Worm (Caenorhabditis elegans) whole organism, mixed stage, embryonic: ENCODE results near the gene F44E5.17.

Experiments
- M03D4.4 ChIP-seq: sonication (generic microtip); optimal IDR thresholded peaks from 2 replicates; lab custom pipeline; 2017; ENCODE audit warnings: mild to moderate bottlenecking, missing genetic modification characterization, missing compliant biosample characterization
- ces-1 ChIP-seq: fragments of 150-350 bp; optimal IDR thresholded peaks from 2 replicates; lab custom pipeline; 2014; ENCODE audit warnings: missing biosample characterization, missing genetic modification reagents, missing genetic modification characterization
- ham-2 ChIP-seq: fragments of 200-800 bp; sonication (Bioruptor generic); optimal IDR thresholded peaks from 2 replicates; lab custom pipeline; 2018; ENCODE audit warnings: mild to moderate bottlenecking, missing genetic modification characterization, missing compliant biosample characterization
- hlh-1 ChIP-seq: fragments of 150-350 bp; optimal IDR thresholded peaks from 2 replicates; lab custom pipeline; 2014; ENCODE audit warnings: missing biosample characterization, missing genetic modification reagents, missing genetic modification characterization
- nhr-12 ChIP-seq: fragments of 150-350 bp; optimal IDR thresholded peaks from 2 replicates; lab custom pipeline; 2014; ENCODE audit warnings: missing biosample characterization, missing genetic modification characterization
- pha-4 ChIP-seq: fragments of 150-350 bp; optimal IDR thresholded peaks from 2 replicates; lab custom pipeline; 2018; ENCODE audit warnings: missing biosample characterization, missing genetic modification reagents, missing genetic modification characterization
- unc-62 ChIP-seq: fragments of 150-350 bp; optimal IDR thresholded peaks from 2 replicates; lab custom pipeline; 2014; ENCODE audit warnings: missing biosample characterization, missing genetic modification reagents, missing genetic modification characterization
- zip-8 ChIP-seq: fragments of 150-350 bp; optimal IDR thresholded peaks from 2 replicates; lab custom pipeline; 2014; ENCODE audit warnings: missing biosample characterization, missing genetic modification characterization

DNA sequence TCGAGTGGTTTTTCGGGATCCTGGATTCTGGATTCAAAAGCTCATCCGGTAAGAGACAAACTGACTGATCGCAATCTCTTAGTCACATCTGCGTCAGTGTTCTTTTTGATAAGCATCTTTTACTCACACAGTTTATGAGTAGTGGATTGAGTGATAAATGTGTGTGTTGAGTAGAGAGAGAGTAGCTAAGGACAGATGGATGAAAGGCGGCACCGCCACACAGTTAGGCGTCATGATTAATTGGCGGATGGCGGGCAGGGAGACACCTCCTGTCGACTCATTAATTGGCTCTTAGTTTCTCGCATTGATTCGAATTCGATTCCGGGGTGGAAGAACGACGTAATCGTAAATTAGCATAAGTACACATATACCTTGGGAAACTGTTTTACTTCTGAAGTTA, 46.0 kb upstream of the F44E5.17 start:
- TF ChIP-seq hlh-1 (tag; lab: Kevin White, UChicago) (peak; percentile 37), ces-1 (GFP tag; lab: Kevin White, UChicago) (no peak), M03D4.4 (no peak), zip-8 (tag; lab: Kevin White, UChicago) (no peak), pha-4 (tag; lab: Kevin White, UChicago) (no peak), unc-62 (peak; percentile 26), nhr-12 (tag; lab: Kevin White, UChicago) (no peak), ham-2 (GFP tag; lab: Kevin White, UChicago) (no peak)
